Fruit fly (Drosophila melanogaster) whole organism, adult: ENCODE measurements around the gene CG1571.
A peak's percentile ranks its signal among the peaks of the same experiment; 100 is the strongest.

Experiments
- CG11617 ChIP-seq: fragments of 200-800 bp; sonication (Bioruptor generic); optimal IDR thresholded peaks from 2 replicates; lab custom pipeline; 2017; ENCODE audit warnings: mild to moderate bottlenecking, missing biosample characterization, missing genetic modification reagents, missing genetic modification characterization
- CG12768 ChIP-seq: fragments of 200-800 bp; sonication (Bioruptor generic); optimal IDR thresholded peaks from 2 replicates; lab custom pipeline; 2017; ENCODE audit warnings: missing biosample characterization, missing genetic modification characterization, mild to moderate bottlenecking, moderate library complexity, missing genetic modification reagents
- CG14711 ChIP-seq: fragments of 200-800 bp; sonication (Bioruptor generic); optimal IDR thresholded peaks from 2 replicates; lab custom pipeline; 2018; ENCODE audit warnings: missing biosample characterization, mild to moderate bottlenecking, missing genetic modification characterization, moderate library complexity
- CG1620 ChIP-seq: fragments of 200-800 bp; sonication (Bioruptor generic); optimal IDR thresholded peaks from 2 replicates; lab custom pipeline; 2016; ENCODE audit warnings: missing biosample characterization, missing genetic modification characterization
- CG33017 ChIP-seq: fragments of 200-800 bp; sonication (Bioruptor generic); optimal IDR thresholded peaks from 2 replicates; lab custom pipeline; 2018; ENCODE audit warnings: missing biosample characterization, mild to moderate bottlenecking, missing genetic modification characterization, moderate library complexity
- CG5204 ChIP-seq: fragments of 200-800 bp; sonication (Bioruptor generic); optimal IDR thresholded peaks from 2 replicates; lab custom pipeline; 2016; ENCODE audit warnings: missing biosample characterization, missing genetic modification characterization
- CG7045 ChIP-seq: fragments of 200-800 bp; sonication (Bioruptor generic); optimal IDR thresholded peaks from 2 replicates; lab custom pipeline; 2017; ENCODE audit warnings: missing biosample characterization, mild to moderate bottlenecking, missing genetic modification characterization
- CG7101 ChIP-seq: fragments of 200-800 bp; sonication (Bioruptor generic); optimal IDR thresholded peaks from 2 replicates; lab custom pipeline; 2018; ENCODE audit warnings: missing biosample characterization, mild to moderate bottlenecking, missing genetic modification characterization, moderate library complexity
- Clk ChIP-seq: fragments of 200-800 bp; sonication (Bioruptor generic); optimal IDR thresholded peaks from 2 replicates; lab custom pipeline; 2017; ENCODE audit warnings: missing biosample characterization, missing genetic modification characterization
- Crg-1 ChIP-seq: fragments of 200-800 bp; sonication (Bioruptor generic); optimal IDR thresholded peaks from 2 replicates; lab custom pipeline; 2016; ENCODE audit warnings: missing biosample characterization, missing genetic modification characterization
- Hr96 ChIP-seq: fragments of 200-800 bp; sonication (Bioruptor generic); optimal IDR thresholded peaks from 2 replicates; lab custom pipeline; 2016; ENCODE audit warnings: missing biosample characterization, missing genetic modification characterization
- Mnt ChIP-seq: fragments of 200-800 bp; sonication (Bioruptor generic); optimal IDR thresholded peaks from 2 replicates; lab custom pipeline; 2016; ENCODE audit warnings: missing biosample characterization, mild to moderate bottlenecking, missing genetic modification characterization
- bab1 ChIP-seq: fragments of 200-800 bp; sonication (Bioruptor generic); optimal IDR thresholded peaks from 3 replicates; lab custom pipeline; 2019; ENCODE audit warnings: missing biosample characterization, mild to moderate bottlenecking, missing genetic modification characterization, moderate library complexity
- cic ChIP-seq: fragments of 200-800 bp; sonication (Bioruptor generic); optimal IDR thresholded peaks from 2 replicates; lab custom pipeline; 2017; ENCODE audit warnings: missing biosample characterization, mild to moderate bottlenecking, missing genetic modification characterization, moderate library complexity
- cnc ChIP-seq, 2 experiments: fragments of >200 bp; optimal IDR thresholded peaks; 2 replicates each; lab custom pipeline; 2017
- kay ChIP-seq: fragments of 200-800 bp; sonication (Bioruptor generic); peaks from one replicate; lab custom pipeline; 2016; ENCODE audit warnings: missing biosample characterization, missing genetic modification characterization, borderline replicate concordance
- ovo ChIP-seq: fragments of 200-800 bp; sonication (Bioruptor generic); optimal IDR thresholded peaks from 2 replicates; lab custom pipeline; 2016; ENCODE audit warnings: missing biosample characterization, missing genetic modification characterization
- pad ChIP-seq: fragments of 200-800 bp; sonication (Bioruptor generic); optimal IDR thresholded peaks from 3 replicates; lab custom pipeline; 2017; ENCODE audit warnings: missing biosample characterization, missing genetic modification characterization, mild to moderate bottlenecking, moderate library complexity, missing genetic modification reagents
- tj ChIP-seq: fragments of 200-800 bp; sonication (Bioruptor generic); optimal IDR thresholded peaks from 3 replicates; lab custom pipeline; 2017; ENCODE audit warnings: missing biosample characterization, mild to moderate bottlenecking, missing genetic modification characterization, moderate library complexity
- toe ChIP-seq: fragments of 200-800 bp; sonication (Bioruptor generic); optimal IDR thresholded peaks from 2 replicates; lab custom pipeline; 2016; ENCODE audit warnings: missing biosample characterization, missing genetic modification characterization

The CG1571 gene

DNA sequence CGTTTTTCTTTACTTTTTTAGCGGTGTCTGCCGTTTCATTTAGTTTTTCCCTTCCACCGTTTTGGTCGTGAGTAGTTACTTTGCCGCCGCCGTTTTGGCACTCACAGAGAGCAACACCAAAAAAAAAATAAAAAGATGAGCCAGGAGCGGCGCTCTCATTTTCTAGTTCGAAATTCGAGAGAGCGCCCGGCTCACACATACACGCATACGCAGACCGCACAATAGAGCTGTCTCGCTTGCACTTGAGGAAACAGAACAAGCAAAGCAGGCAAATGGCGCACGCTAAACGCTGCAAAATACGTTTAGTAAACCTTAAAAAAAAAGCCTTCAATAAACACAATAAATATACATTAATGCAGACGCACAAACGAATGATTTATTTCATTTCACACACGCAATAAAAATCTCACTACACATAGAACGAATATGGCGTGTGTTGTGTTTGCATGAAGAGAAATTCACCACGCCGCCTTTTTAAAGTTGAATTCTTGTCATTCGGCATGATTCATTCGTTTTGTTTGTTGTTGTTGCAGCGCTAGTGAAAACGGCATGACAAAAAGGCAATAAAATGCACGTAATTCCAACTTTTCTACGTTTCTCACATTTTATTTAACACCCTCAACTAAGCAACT, 19.0 kb upstream of the CG1571 start:
- TF ChIP-seq CG7045 (GFP tag; lab: Kevin White, UChicago) (no peak), ovo (GFP tag; lab: Kevin White, UChicago) (no peak), Clk (no peak), Mnt (GFP tag; lab: Kevin White, UChicago) (peak; percentile 43), Hr96 (GFP tag; lab: Kevin White, UChicago) (no peak), kay (GFP tag; lab: Kevin White, UChicago) (peak; percentile 96), CG14711 (tag; lab: Kevin White, UChicago) (no peak), cic (peak; percentile 79)

DNA sequence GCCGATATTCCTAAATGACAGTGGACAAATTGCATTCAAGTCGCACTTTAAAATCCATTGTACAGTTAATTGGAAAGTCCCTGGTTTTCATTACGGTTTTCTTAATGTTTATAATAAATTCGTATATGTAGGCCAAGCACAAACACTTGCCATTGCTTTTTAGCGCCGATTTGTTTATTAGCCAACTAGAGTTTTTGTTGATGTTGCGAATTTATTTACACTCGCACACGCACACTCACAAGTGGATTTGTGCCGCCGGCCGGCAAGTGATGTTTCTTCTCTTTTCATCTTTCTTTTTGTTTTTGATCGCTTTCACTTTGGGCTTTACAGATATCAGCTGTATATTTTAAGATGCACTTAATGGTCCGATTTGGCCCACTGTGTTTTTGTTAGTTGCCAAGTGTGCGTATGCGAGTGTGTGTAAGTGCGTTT, 18.4 kb upstream of the CG1571 start:
- peak; percentile 34 for TF ChIP-seq pad (GFP tag; lab: Kevin White, UChicago)
- peak; percentile 62 for TF ChIP-seq Hr96 (GFP tag; lab: Kevin White, UChicago)
- TF ChIP-seq Clk, result no peak
- peak; percentile 33 for TF ChIP-seq CG1620 (GFP tag; lab: Kevin White, UChicago)
- peak; percentile 63 for TF ChIP-seq CG5204
- TF ChIP-seq cnc (optimal IDR thresholded peaks at IDR 0.05; lab: Kevin White, UChicago), result no peak
- no peak for TF ChIP-seq bab1
- TF ChIP-seq CG7045 (GFP tag; lab: Kevin White, UChicago), result peak; percentile 43
- no peak for TF ChIP-seq CG33017 (tag; lab: Kevin White, UChicago)
- TF ChIP-seq cic, result no peak
- no peak for TF ChIP-seq Mnt (GFP tag; lab: Kevin White, UChicago)
- TF ChIP-seq Crg-1, result peak; percentile 67
- TF ChIP-seq toe, result peak; percentile 48
- TF ChIP-seq tj (GFP tag; lab: Kevin White, UChicago), result peak; percentile 77
- TF ChIP-seq CG14711 (tag; lab: Kevin White, UChicago), result peak; percentile 44
- TF ChIP-seq CG12768 (GFP tag; lab: Kevin White, UChicago), result peak; percentile 6
- peak; percentile 68 for TF ChIP-seq ovo (GFP tag; lab: Kevin White, UChicago)
- TF ChIP-seq kay (GFP tag; lab: Kevin White, UChicago), result no peak
- peak; percentile 76 for TF ChIP-seq CG11617 (GFP tag; lab: Kevin White, UChicago)
- peak; percentile 72 for TF ChIP-seq CG7101 (tag; lab: Kevin White, UChicago)

dm6 chrX:8057837-8058445, 17.7 kb upstream of the CG1571 start:
- no peak for TF ChIP-seq CG1620 (GFP tag; lab: Kevin White, UChicago)
- TF ChIP-seq CG5204, result no peak
- no peak for TF ChIP-seq Clk
- TF ChIP-seq CG33017 (tag; lab: Kevin White, UChicago), result no peak
- TF ChIP-seq pad (GFP tag; lab: Kevin White, UChicago), result no peak
- TF ChIP-seq ovo (GFP tag; lab: Kevin White, UChicago), result no peak
- TF ChIP-seq tj (GFP tag; lab: Kevin White, UChicago), result no peak
- no peak for TF ChIP-seq cic
- TF ChIP-seq bab1, result no peak
- no peak for TF ChIP-seq CG11617 (GFP tag; lab: Kevin White, UChicago)
- TF ChIP-seq CG7101 (tag; lab: Kevin White, UChicago), result no peak
- TF ChIP-seq Crg-1, result no peak
- no peak for TF ChIP-seq CG12768 (GFP tag; lab: Kevin White, UChicago)
- TF ChIP-seq kay (GFP tag; lab: Kevin White, UChicago), result peak; percentile 25
- TF ChIP-seq Hr96 (GFP tag; lab: Kevin White, UChicago), result peak; percentile 10

dm6 chrX:8058446-8058900, 17.2 kb upstream of the CG1571 start:
- no peak for TF ChIP-seq CG5204
- TF ChIP-seq Crg-1, result no peak
- TF ChIP-seq Mnt (GFP tag; lab: Kevin White, UChicago), result peak; percentile 92
- peak; percentile 11 for TF ChIP-seq CG7101 (tag; lab: Kevin White, UChicago)
- TF ChIP-seq tj (GFP tag; lab: Kevin White, UChicago), result peak; percentile 59
- TF ChIP-seq CG1620 (GFP tag; lab: Kevin White, UChicago), result no peak
- no peak for TF ChIP-seq cnc (optimal IDR thresholded peaks at IDR 0.05; lab: Kevin White, UChicago)
- no peak for TF ChIP-seq toe
- peak; percentile 65 for TF ChIP-seq pad (GFP tag; lab: Kevin White, UChicago)
- peak; percentile 93 for TF ChIP-seq kay (GFP tag; lab: Kevin White, UChicago)
- no peak for TF ChIP-seq CG33017 (tag; lab: Kevin White, UChicago)
- TF ChIP-seq ovo (GFP tag; lab: Kevin White, UChicago), result no peak
- TF ChIP-seq CG7045 (GFP tag; lab: Kevin White, UChicago), result no peak
- peak; percentile 81 for TF ChIP-seq cic
- TF ChIP-seq CG14711 (tag; lab: Kevin White, UChicago), result no peak
- no peak for TF ChIP-seq Clk
- peak; percentile 0 for TF ChIP-seq CG12768 (GFP tag; lab: Kevin White, UChicago)
- TF ChIP-seq CG11617 (GFP tag; lab: Kevin White, UChicago), result peak; percentile 9
- peak; percentile 4 for TF ChIP-seq bab1
- no peak for TF ChIP-seq Hr96 (GFP tag; lab: Kevin White, UChicago)

dm6 chrX:8059629-8060028, 16.0 kb upstream of the CG1571 start:
- TF ChIP-seq CG11617 (GFP tag; lab: Kevin White, UChicago), result no peak
- TF ChIP-seq Mnt (GFP tag; lab: Kevin White, UChicago), result peak; percentile 78
- no peak for TF ChIP-seq CG14711 (tag; lab: Kevin White, UChicago)
